Fruit fly (Drosophila melanogaster) whole organism, embryonic: Measurements from ENCODE around the gene prg.
A peak's percentile ranks its signal among the peaks of the same experiment; 100 is the strongest.

Experiments used
- Abd-B ChIP-seq: fragments of 200-800 bp; sonication (Bioruptor generic); optimal IDR thresholded peaks from 2 replicates; lab custom pipeline; 2018; ENCODE audit warnings: missing biosample characterization, mild to moderate bottlenecking, missing genetic modification characterization, moderate library complexity
- Adf1 ChIP-seq: fragments of 200-800 bp; sonication (Bioruptor generic); IDR thresholded peaks from 2 replicates; pipeline ENCODE4 v1.3.6; 2022; ENCODE audit warnings: missing biosample characterization, missing genetic modification characterization
- Aef1 ChIP-seq: fragments of 200-800 bp; sonication (Bioruptor generic); IDR thresholded peaks from 3 replicates; pipeline ENCODE4 v1.3.6; 2022; ENCODE audit warnings: missing biosample characterization, missing genetic modification characterization
- CG10147 ChIP-seq: fragments of 200-800 bp; sonication (Bioruptor generic); optimal IDR thresholded peaks from 2 replicates; lab custom pipeline; 2019; ENCODE audit warnings: missing biosample characterization, mild to moderate bottlenecking, missing genetic modification characterization, moderate library complexity
- CG10267 ChIP-seq: fragments of 200-800 bp; sonication (Bioruptor generic); optimal IDR thresholded peaks from 2 replicates; lab custom pipeline; 2018; ENCODE audit warnings: missing biosample characterization, mild to moderate bottlenecking, missing genetic modification characterization, moderate library complexity
- CG11504 ChIP-seq: fragments of 200-800 bp; sonication (Bioruptor generic); optimal IDR thresholded peaks from 3 replicates; lab custom pipeline; 2019; ENCODE audit warnings: missing biosample characterization, mild to moderate bottlenecking, missing genetic modification characterization, moderate library complexity
- CG11560 ChIP-seq: fragments of 200-800 bp; sonication (Bioruptor generic); IDR thresholded peaks from 3 replicates; pipeline ENCODE4 v1.3.6; 2022; ENCODE audit warnings: missing biosample characterization, missing genetic modification characterization
- CG12104 ChIP-seq: fragments of 200-800 bp; sonication (Bioruptor generic); optimal IDR thresholded peaks from 3 replicates; lab custom pipeline; 2016; ENCODE audit warnings: missing biosample characterization, missing genetic modification characterization
- CG12942 ChIP-seq: fragments of 200-800 bp; sonication (Bioruptor generic); optimal IDR thresholded peaks from 3 replicates; lab custom pipeline; 2016; ENCODE audit warnings: missing biosample characterization, missing genetic modification characterization
- CG15073 ChIP-seq: fragments of 200-800 bp; sonication (Bioruptor generic); optimal IDR thresholded peaks from 2 replicates; lab custom pipeline; 2016; ENCODE audit warnings: missing biosample characterization, missing genetic modification characterization
- CG18262 ChIP-seq: fragments of 200-800 bp; optimal IDR thresholded peaks from 3 replicates; lab custom pipeline; 2019; ENCODE audit warnings: missing biosample characterization, mild to moderate bottlenecking, missing genetic modification characterization, moderate library complexity
- CG31365 ChIP-seq: fragments of 200-800 bp; sonication (Bioruptor generic); optimal IDR thresholded peaks from 2 replicates; lab custom pipeline; 2018; ENCODE audit warnings: missing biosample characterization, mild to moderate bottlenecking, missing genetic modification characterization
- CG31388 ChIP-seq: fragments of 200-800 bp; sonication (Bioruptor generic); optimal IDR thresholded peaks from 2 replicates; lab custom pipeline; 2016; ENCODE audit warnings: missing biosample characterization, missing genetic modification characterization
- CG33213 ChIP-seq: fragments of 200-800 bp; sonication (Bioruptor generic); optimal IDR thresholded peaks from 3 replicates; lab custom pipeline; 2016; ENCODE audit warnings: missing biosample characterization, missing genetic modification characterization
- CG4707 ChIP-seq: fragments of 200-800 bp; sonication (Bioruptor generic); optimal IDR thresholded peaks from 2 replicates; lab custom pipeline; 2018; ENCODE audit warnings: missing biosample characterization, mild to moderate bottlenecking, missing genetic modification characterization, moderate library complexity
- CG4730 ChIP-seq: fragments of 200-800 bp; sonication (Bioruptor generic); IDR thresholded peaks from 2 replicates; pipeline ENCODE4 v1.3.6; 2022; ENCODE audit warnings: missing biosample characterization, missing genetic modification characterization
- CG5180 ChIP-seq: fragments of 200-800 bp; sonication (Bioruptor generic); optimal IDR thresholded peaks from 3 replicates; lab custom pipeline; 2017; ENCODE audit warnings: missing biosample characterization, missing genetic modification characterization, mild to moderate bottlenecking, moderate library complexity, missing genetic modification reagents
- CG7372 ChIP-seq: fragments of 200-800 bp; sonication (Bioruptor generic); IDR thresholded peaks from 2 replicates; pipeline ENCODE4 v1.3.6; 2022; ENCODE audit warnings: missing biosample characterization, missing genetic modification characterization
- CG8089 ChIP-seq: fragments of 200-800 bp; sonication (Bioruptor generic); optimal IDR thresholded peaks from 3 replicates; lab custom pipeline; 2016; ENCODE audit warnings: missing biosample characterization, missing genetic modification characterization
- CG8924 ChIP-seq: fragments of 200-800 bp; optimal IDR thresholded peaks from 3 replicates; lab custom pipeline; 2019; ENCODE audit warnings: missing biosample characterization, mild to moderate bottlenecking, missing genetic modification characterization, moderate library complexity
- CG9817 ChIP-seq: fragments of 200-800 bp; sonication (Bioruptor generic); optimal IDR thresholded peaks from 2 replicates; lab custom pipeline; 2018; ENCODE audit warnings: missing biosample characterization, mild to moderate bottlenecking, missing genetic modification characterization, moderate library complexity
- Camta ChIP-seq: fragments of 200-800 bp; sonication (Bioruptor generic); optimal IDR thresholded peaks from 2 replicates; lab custom pipeline; 2016; ENCODE audit warnings: missing biosample characterization, missing genetic modification characterization
- Chrac-16 ChIP-seq: fragments of 200-800 bp; sonication (Bioruptor generic); optimal IDR thresholded peaks from 3 replicates; lab custom pipeline; 2016; ENCODE audit warnings: missing biosample characterization, missing genetic modification characterization
- D19A ChIP-seq: fragments of 200-800 bp; optimal IDR thresholded peaks from 3 replicates; lab custom pipeline; 2019; ENCODE audit warnings: missing biosample characterization, mild to moderate bottlenecking, missing genetic modification characterization, moderate library complexity
- Dbx ChIP-seq: fragments of 200-800 bp; sonication (Bioruptor generic); IDR thresholded peaks from 3 replicates; pipeline ENCODE4 v1.3.6; 2022; ENCODE audit warnings: missing biosample characterization, missing genetic modification characterization
- Doc3 ChIP-seq: fragments of 200-800 bp; sonication (Bioruptor generic); IDR thresholded peaks from 3 replicates; pipeline ENCODE4 v1.3.6; 2022; ENCODE audit warnings: missing biosample characterization, missing genetic modification characterization; ENCODE audit not compliant: partially characterized antibody
- ERR ChIP-seq: fragments of 200-800 bp; sonication (Bioruptor generic); optimal IDR thresholded peaks from 2 replicates; lab custom pipeline; 2016; ENCODE audit warnings: missing biosample characterization, missing genetic modification characterization
- H2.0 ChIP-seq: fragments of 200-800 bp; sonication (Bioruptor generic); IDR thresholded peaks from 2 replicates; pipeline ENCODE4 v1.3.6; 2022; ENCODE audit warnings: missing biosample characterization, missing genetic modification characterization
- Hmx ChIP-seq: fragments of 200-800 bp; sonication (Bioruptor generic); optimal IDR thresholded peaks from 2 replicates; lab custom pipeline; 2016; ENCODE audit warnings: missing biosample characterization, missing genetic modification characterization
- Hsf ChIP-seq: fragments of 200-800 bp; sonication (Bioruptor generic); optimal IDR thresholded peaks from 3 replicates; lab custom pipeline; 2016; ENCODE audit warnings: missing biosample characterization, missing genetic modification characterization
- Max ChIP-seq: fragments of 200-800 bp; sonication (Bioruptor generic); optimal IDR thresholded peaks from 2 replicates; lab custom pipeline; 2016; ENCODE audit warnings: missing biosample characterization, mild to moderate bottlenecking, missing genetic modification characterization
- Mes4 ChIP-seq: fragments of 200-800 bp; sonication (Bioruptor generic); optimal IDR thresholded peaks from 2 replicates; lab custom pipeline; 2016; ENCODE audit warnings: missing biosample characterization, missing genetic modification characterization
- Sin3A ChIP-seq: fragments of >200 bp; optimal IDR thresholded peaks from 2 replicates; lab custom pipeline; 2018
- Ssrp ChIP-seq: fragments of 200-800 bp; sonication (Bioruptor generic); optimal IDR thresholded peaks from 2 replicates; lab custom pipeline; 2018; ENCODE audit warnings: missing biosample characterization, mild to moderate bottlenecking, missing genetic modification characterization, moderate library complexity
- ac ChIP-seq: fragments of 200-800 bp; sonication (Bioruptor generic); optimal IDR thresholded peaks from 3 replicates; lab custom pipeline; 2017; ENCODE audit warnings: missing biosample characterization, mild to moderate bottlenecking, missing genetic modification characterization
- ara ChIP-seq: fragments of 200-800 bp; sonication (Bioruptor generic); IDR thresholded peaks from 2 replicates; pipeline ENCODE4 v1.3.6; 2022; ENCODE audit warnings: missing biosample characterization, missing genetic modification characterization
- cad ChIP-seq: fragments of >200 bp; optimal IDR thresholded peaks from 2 replicates; lab custom pipeline; 2017; ENCODE audit warnings: missing biosample characterization, missing genetic modification characterization
- chif ChIP-seq, 2 experiments: fragments of 200-800 bp; sonication (Bioruptor generic); optimal IDR thresholded peaks; 3 replicates each; lab custom pipeline; 2016; ENCODE audit warnings: missing biosample characterization in 2 of 2, missing genetic modification characterization in 2 of 2
- crc ChIP-seq: fragments of 200-800 bp; sonication (Bioruptor generic); optimal IDR thresholded peaks from 2 replicates; lab custom pipeline; 2016; ENCODE audit warnings: missing biosample characterization, missing genetic modification characterization
- croc ChIP-seq: fragments of 200-800 bp; sonication (Bioruptor generic); conservative IDR thresholded peaks from 3 replicates; pipeline ENCODE4 v1.3.6; 2022; ENCODE audit warnings: missing biosample characterization, missing genetic modification characterization
- crol ChIP-seq: fragments of 200-800 bp; sonication (Bioruptor generic); IDR thresholded peaks from 2 replicates; pipeline ENCODE4 v1.3.6; 2022; ENCODE audit warnings: missing biosample characterization, missing genetic modification characterization
- ftz-f1 ChIP-seq: fragments of 200-800 bp; sonication (Bioruptor generic); optimal IDR thresholded peaks from 2 replicates; lab custom pipeline; 2016; ENCODE audit warnings: missing biosample characterization, missing genetic modification characterization
- fu2 ChIP-seq: fragments of 200-800 bp; sonication (Bioruptor generic); optimal IDR thresholded peaks from 2 replicates; lab custom pipeline; 2016; ENCODE audit warnings: missing biosample characterization, missing genetic modification characterization
- hb ChIP-seq: fragments of 200-800 bp; sonication (Bioruptor generic); IDR thresholded peaks from 3 replicates; pipeline ENCODE4 v1.3.6; 2022; ENCODE audit warnings: missing biosample characterization, missing genetic modification characterization; ENCODE audit not compliant: partially characterized antibody
- jing ChIP-seq: fragments of 200-800 bp; sonication (Bioruptor generic); optimal IDR thresholded peaks from 2 replicates; lab custom pipeline; 2018; ENCODE audit warnings: missing biosample characterization, mild to moderate bottlenecking, missing genetic modification characterization
- ken ChIP-seq: fragments of 200-800 bp; sonication (Bioruptor generic); IDR thresholded peaks from 3 replicates; pipeline ENCODE4 v1.3.6; 2022; ENCODE audit warnings: missing biosample characterization, missing genetic modification characterization
- maf-S ChIP-seq: fragments of 200-800 bp; sonication (Bioruptor generic); optimal IDR thresholded peaks from 2 replicates; lab custom pipeline; 2016; ENCODE audit warnings: missing biosample characterization, missing genetic modification characterization
- pros ChIP-seq: fragments of 200-800 bp; sonication (Bioruptor generic); optimal IDR thresholded peaks from 3 replicates; lab custom pipeline; 2019; ENCODE audit warnings: missing biosample characterization, mild to moderate bottlenecking, missing genetic modification characterization, moderate library complexity
- salm ChIP-seq: fragments of 200-800 bp; sonication (Bioruptor generic); optimal IDR thresholded peaks from 2 replicates; lab custom pipeline; 2018; ENCODE audit warnings: missing biosample characterization, mild to moderate bottlenecking, missing genetic modification characterization
- slou ChIP-seq: fragments of 200-800 bp; sonication (Bioruptor generic); optimal IDR thresholded peaks from 3 replicates; lab custom pipeline; 2016; ENCODE audit warnings: missing biosample characterization, missing genetic modification characterization
- so ChIP-seq: fragments of 200-800 bp; sonication (Bioruptor generic); IDR thresholded peaks from 3 replicates; pipeline ENCODE4 v1.3.6; 2022; ENCODE audit warnings: missing biosample characterization, missing genetic modification characterization
- sob ChIP-seq: fragments of 200-800 bp; sonication (Bioruptor generic); IDR thresholded peaks from 2 replicates; pipeline ENCODE4 v1.3.6; 2022; ENCODE audit warnings: missing biosample characterization, missing genetic modification characterization
- trh ChIP-seq: fragments of 200-800 bp; sonication (Bioruptor generic); optimal IDR thresholded peaks from 2 replicates; lab custom pipeline; 2016; ENCODE audit warnings: missing biosample characterization, missing genetic modification characterization
- tx ChIP-seq: fragments of 200-800 bp; sonication (Bioruptor generic); optimal IDR thresholded peaks from 2 replicates; lab custom pipeline; 2016; ENCODE audit warnings: missing biosample characterization, missing genetic modification characterization

The prg gene

DNA sequence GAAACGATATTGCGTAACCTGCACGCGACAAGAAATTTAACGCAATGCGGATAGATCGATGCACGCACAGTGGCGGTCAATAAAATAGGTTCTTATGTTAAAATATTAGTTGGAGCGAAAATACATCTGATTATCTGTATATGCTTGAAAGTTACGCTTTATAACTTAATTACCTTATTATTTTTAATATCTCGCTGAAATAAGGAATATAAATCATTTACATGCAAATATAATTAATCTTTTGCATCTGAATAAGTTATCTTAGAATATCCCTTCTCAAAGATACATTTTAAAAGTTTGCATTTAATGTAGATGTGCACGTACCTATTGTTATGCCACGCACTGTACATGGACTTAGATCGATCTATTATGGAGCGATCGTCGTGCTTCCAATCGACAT lies 7.4 kb downstream of the prg start (continued):
- no peak for TF ChIP-seq sob (GFP tag; lab: Robert Waterston, UW)
- TF ChIP-seq tx (GFP tag; lab: Kevin White, UChicago) = no peak
- no peak for TF ChIP-seq CG9817 (tag; lab: Kevin White, UChicago)
- TF ChIP-seq Aef1 (GFP tag; lab: Robert Waterston, UW) = no peak
- TF ChIP-seq trh (GFP tag; lab: Kevin White, UChicago) = no peak
- no peak for TF ChIP-seq CG33213 (GFP tag; lab: Kevin White, UChicago)
- no peak for TF ChIP-seq CG7372
- TF ChIP-seq CG8924 (tag; lab: Kevin White, UChicago) = peak; percentile 40
- no peak for TF ChIP-seq Abd-B (GFP tag; lab: Kevin White, UChicago)
- no peak for TF ChIP-seq fu2 (GFP tag; lab: Kevin White, UChicago)
- no peak for TF ChIP-seq slou (GFP tag; lab: Kevin White, UChicago)
- TF ChIP-seq CG11504 (tag; lab: Kevin White, UChicago) = peak; percentile 50
- TF ChIP-seq ftz-f1 = no peak
- no peak for TF ChIP-seq Hsf (GFP tag; lab: Kevin White, UChicago)
- TF ChIP-seq crc = no peak
- peak in 1 of 2 experiments; percentile 34 for TF ChIP-seq chif (GFP tag; optimal IDR thresholded peaks at IDR 0.05; lab: Kevin White, UChicago)
- no peak for TF ChIP-seq crol (GFP tag; lab: Robert Waterston, UW)
- TF ChIP-seq CG10267 (tag; lab: Kevin White, UChicago) = peak; percentile 41
- no peak for TF ChIP-seq Sin3A (lab: Kevin White, UChicago)
- TF ChIP-seq ken (GFP tag; lab: Robert Waterston, UW) = no peak
- TF ChIP-seq Ssrp (tag; lab: Kevin White, UChicago) = peak; percentile 40
- TF ChIP-seq Adf1 (GFP tag; lab: Robert Waterston, UW) = no peak
- no peak for TF ChIP-seq cad (GFP tag; lab: Kevin White, UChicago)
- no peak for TF ChIP-seq Camta (GFP tag; lab: Kevin White, UChicago)
- TF ChIP-seq CG5180 (GFP tag; lab: Kevin White, UChicago) = no peak
- TF ChIP-seq H2.0 (GFP tag; lab: Robert Waterston, UW) = no peak
- no peak for TF ChIP-seq CG15073 (GFP tag; lab: Kevin White, UChicago)
- TF ChIP-seq Hmx = no peak
- TF ChIP-seq pros (GFP tag; lab: Kevin White, UChicago) = no peak
- no peak for TF ChIP-seq maf-S (GFP tag; lab: Kevin White, UChicago)
- TF ChIP-seq salm (tag; lab: Kevin White, UChicago) = no peak
- TF ChIP-seq CG31365 = no peak
- TF ChIP-seq ara (GFP tag; lab: Robert Waterston, UW) = no peak
- TF ChIP-seq CG12942 (GFP tag; lab: Kevin White, UChicago) = no peak
- TF ChIP-seq CG8089 (GFP tag; lab: Kevin White, UChicago) = no peak
- TF ChIP-seq D19A (tag; lab: Kevin White, UChicago) = peak; percentile 41
- no peak for TF ChIP-seq CG4730
- no peak for TF ChIP-seq Max (GFP tag; lab: Kevin White, UChicago)
- no peak for TF ChIP-seq ac (GFP tag; lab: Kevin White, UChicago)
- TF ChIP-seq CG12104 (GFP tag; lab: Kevin White, UChicago) = no peak
- TF ChIP-seq Doc3 = no peak
- no peak for TF ChIP-seq jing (GFP tag; lab: Kevin White, UChicago)
- peak; percentile 72 for TF ChIP-seq CG18262 (tag; lab: Kevin White, UChicago)
- no peak for TF ChIP-seq hb (GFP tag; lab: Robert Waterston, UW)
- TF ChIP-seq Mes4 (GFP tag; lab: Kevin White, UChicago) = no peak
- no peak for TF ChIP-seq CG10147 (GFP tag; lab: Kevin White, UChicago)
- TF ChIP-seq Chrac-16 (GFP tag; lab: Kevin White, UChicago) = no peak
- no peak for TF ChIP-seq ERR (GFP tag; lab: Kevin White, UChicago)
- no peak for TF ChIP-seq croc (GFP tag; lab: Robert Waterston, UW)
- no peak for TF ChIP-seq Dbx (GFP tag; lab: Robert Waterston, UW)
- TF ChIP-seq CG31388 (GFP tag; lab: Kevin White, UChicago) = no peak
- TF ChIP-seq so = no peak
- TF ChIP-seq CG4707 (GFP tag; lab: Kevin White, UChicago) = no peak
- no peak for TF ChIP-seq CG11560 (tag; lab: Robert Waterston, UW)
